Worm (Caenorhabditis elegans): ENCODE results near the gene cisd-3.1.

Gene cisd-3.1

ce11 chrIII:4544959-4545358 lies 2.3 kb downstream of the cisd-3.1 start, which contains the start of gene M88.3:
TSS of gene M88.3 (minus strand) at chrIII:4545059.
- no peak for TF ChIP-seq snpc-1.1 (tag; optimal IDR thresholded peaks at IDR 0.05; ENCODE audit: insufficient read depth)
- TF ChIP-seq dox-1 (GFP tag; IDR thresholded peaks at IDR 0.05) = no peak
- no peak for TF ChIP-seq B0019.2 (GFP tag; conservative IDR thresholded peaks at IDR 0.05)
- TF ChIP-seq ceh-100 (GFP tag; IDR thresholded peaks at IDR 0.05) = no peak
- no peak for TF ChIP-seq mel-28 (tag; optimal IDR thresholded peaks at IDR 0.05; ENCODE audit: borderline replicate concordance)
- TF ChIP-seq F57C9.4 (tag; optimal IDR thresholded peaks at IDR 0.05) = no peak

ce11 chrIII:4548739-4549138 lies 6.1 kb downstream of the cisd-3.1 start, which contains the start of gene M88.4:
TSS of gene M88.4 (plus strand) at chrIII:4549039.
- TF ChIP-seq attf-6 (GFP tag; IDR thresholded peaks at IDR 0.05) (no peak), nfyb-1 (GFP tag; IDR thresholded peaks at IDR 0.05) (no peak), K12H6.12 (tag; optimal IDR thresholded peaks at IDR 0.05) (no peak), B0035.1 (tag; optimal IDR thresholded peaks at IDR 0.05) (no peak), nhr-80 (tag; optimal IDR thresholded peaks at IDR 0.05) (no peak)

ce11 chrIII:4551963-4552362 lies 9.3 kb downstream of the cisd-3.1 start:
- peak; percentile 98 for TF ChIP-seq nhr-80 (tag; optimal IDR thresholded peaks at IDR 0.05)
- 0 out of 2 replicates have a peak, but pooled peaks have one; percentile 30 for TF ChIP-seq ekl-4 (GFP tag; IDR thresholded peaks at IDR 0.05)
- TF ChIP-seq dox-1 (GFP tag; IDR thresholded peaks at IDR 0.05) = peak; percentile 87
- no peak for TF ChIP-seq ztf-22 (GFP tag; optimal IDR thresholded peaks at IDR 0.05)
- TF ChIP-seq egrh-3 (GFP tag; IDR thresholded peaks at IDR 0.05) = peak; percentile 56
- peak; percentile 65 for TF ChIP-seq mcd-1 (GFP tag; IDR thresholded peaks at IDR 0.05)
- no peak for TF ChIP-seq aptf-2 (GFP tag; conservative IDR thresholded peaks at IDR 0.05)
- TF ChIP-seq rcor-1 (GFP tag; IDR thresholded peaks at IDR 0.05) = no peak; the same call in 1 of the 2 replicates
- peak; percentile 40 for TF ChIP-seq ZK185.1 (tag; optimal IDR thresholded peaks at IDR 0.05; ENCODE audit: poor library complexity, severe bottlenecking)
- TF ChIP-seq K12H6.12 (tag; optimal IDR thresholded peaks at IDR 0.05) = peak; percentile 79
- no peak for TF ChIP-seq Y53F4B.3 (GFP tag; IDR thresholded peaks at IDR 0.05)
- no peak for TF ChIP-seq lir-1 (GFP tag; conservative IDR thresholded peaks at IDR 0.05)
- TF ChIP-seq die-1 (tag; optimal IDR thresholded peaks at IDR 0.05) = peak; percentile 6
- peak; percentile 45 for TF ChIP-seq nhr-90 (tag; optimal IDR thresholded peaks at IDR 0.05)
- TF ChIP-seq zfh-2 (GFP tag; conservative IDR thresholded peaks at IDR 0.05) = peak; percentile 98
- TF ChIP-seq ets-4 (GFP tag; optimal IDR thresholded peaks at IDR 0.05) = peak; percentile 43
- peak; percentile 2 to 30 for TF ChIP-seq let-607 (tag; optimal IDR thresholded peaks at IDR 0.05)
- TF ChIP-seq snpc-4 (GFP tag; optimal IDR thresholded peaks at IDR 0.05) = no peak
- TF ChIP-seq snpc-4 (tag; optimal IDR thresholded peaks at IDR 0.05) = peak in 3 of 4 experiments; percentile 12 to 55 (median 45)
- TF ChIP-seq nfya-2 (GFP tag; IDR thresholded peaks at IDR 0.05) = no peak
- no peak for TF ChIP-seq Y67H2A.10 (GFP tag; conservative IDR thresholded peaks at IDR 0.05)
- peak; percentile 88 for TF ChIP-seq ceh-27 (GFP tag; optimal IDR thresholded peaks at IDR 0.05)
- TF ChIP-seq nfyb-1 (GFP tag; IDR thresholded peaks at IDR 0.05) = peak; percentile 72
- peak; percentile 43 for TF ChIP-seq madf-10 (tag; optimal IDR thresholded peaks at IDR 0.05)
- no peak for TF ChIP-seq F55B11.4 (tag; optimal IDR thresholded peaks at IDR 0.05; ENCODE audit: borderline replicate concordance, insufficient read depth)
- TF ChIP-seq lin-54 (GFP tag; optimal IDR thresholded peaks at IDR 0.05) = peak; percentile 40
- TF ChIP-seq chd-7 (tag; optimal IDR thresholded peaks at IDR 0.05) = peak; percentile 44
- TF ChIP-seq hlh-12 (tag; optimal IDR thresholded peaks at IDR 0.05) = no peak
- no peak for TF ChIP-seq him-1 (tag; optimal IDR thresholded peaks at IDR 0.05)
- no peak for TF ChIP-seq ceh-100 (GFP tag; IDR thresholded peaks at IDR 0.05)
- TF ChIP-seq ceh-58 (GFP tag; IDR thresholded peaks at IDR 0.05) = no peak
- peak; percentile 47; the same call in 1 of the 2 replicates for TF ChIP-seq lin-26 (GFP tag; IDR thresholded peaks at IDR 0.05)
- no peak for TF ChIP-seq cebp-2 (GFP tag; IDR thresholded peaks at IDR 0.05)
- TF ChIP-seq lin-40 (tag; optimal IDR thresholded peaks at IDR 0.05) = peak; percentile 59
- TF ChIP-seq hmg-1.2 (GFP tag; IDR thresholded peaks at IDR 0.05) = peak; percentile 68; the same call in 1 of the 2 replicates
- 0 out of 2 replicates have a peak, but pooled peaks have one; percentile 9 for TF ChIP-seq attf-3 (GFP tag; conservative IDR thresholded peaks at IDR 0.05)
- TF ChIP-seq snpc-1.1 (tag; optimal IDR thresholded peaks at IDR 0.05; ENCODE audit: insufficient read depth) = no peak
- peak; percentile 90 for TF ChIP-seq attf-5 (GFP tag; optimal IDR thresholded peaks at IDR 0.05)
